Fruit fly (Drosophila melanogaster) whole organism, embryonic: ENCODE data around the gene CG5973.

Source experiments
- C15 ChIP-seq: fragments of 200-800 bp; sonication (Bioruptor generic); IDR thresholded peaks from 3 replicates; pipeline ENCODE4 v1.3.6; 2022; ENCODE audit warnings: missing biosample characterization, missing genetic modification characterization
- CG10959 ChIP-seq: fragments of 200-800 bp; sonication (Bioruptor generic); IDR thresholded peaks from 2 replicates; pipeline ENCODE4 v1.3.6; 2022; ENCODE audit warnings: missing biosample characterization, missing genetic modification characterization
- CG11456 ChIP-seq: fragments of 200-800 bp; sonication (Bioruptor generic); IDR thresholded peaks from 3 replicates; pipeline ENCODE4 v1.3.6; 2022; ENCODE audit warnings: missing biosample characterization, missing genetic modification characterization
- CG12155 ChIP-seq: fragments of 200-800 bp; sonication (Bioruptor generic); optimal IDR thresholded peaks from 3 replicates; lab custom pipeline; 2016; ENCODE audit warnings: missing biosample characterization, missing genetic modification characterization
- CG12299 ChIP-seq: fragments of 200-800 bp; sonication (Bioruptor generic); optimal IDR thresholded peaks from 2 replicates; lab custom pipeline; 2018; ENCODE audit warnings: missing biosample characterization, mild to moderate bottlenecking, missing genetic modification characterization
- CG14667 ChIP-seq: fragments of 200-800 bp; sonication (Bioruptor generic); IDR thresholded peaks from 2 replicates; pipeline ENCODE4 v1.3.6; 2022; ENCODE audit warnings: missing biosample characterization, missing genetic modification characterization
- CG14860 ChIP-seq: fragments of 200-800 bp; sonication (Bioruptor generic); IDR thresholded peaks from 3 replicates; pipeline ENCODE4 v1.3.6; 2022; ENCODE audit warnings: missing biosample characterization, missing genetic modification characterization; ENCODE audit not compliant: partially characterized antibody
- CG1602 ChIP-seq: fragments of 200-800 bp; sonication (Bioruptor generic); optimal IDR thresholded peaks from 3 replicates; lab custom pipeline; 2016; ENCODE audit warnings: missing biosample characterization, missing genetic modification characterization
- CG1603 ChIP-seq: fragments of 200-800 bp; sonication (Bioruptor generic); optimal IDR thresholded peaks from 2 replicates; lab custom pipeline; 2019; ENCODE audit warnings: missing biosample characterization, mild to moderate bottlenecking, missing genetic modification characterization, moderate library complexity
- CG1832 ChIP-seq: fragments of 200-800 bp; sonication (Bioruptor generic); optimal IDR thresholded peaks from 2 replicates; lab custom pipeline; 2017; ENCODE audit warnings: missing biosample characterization, mild to moderate bottlenecking, missing genetic modification characterization, inconsistent platforms
- CG31441 ChIP-seq: fragments of 200-800 bp; sonication (Bioruptor generic); IDR thresholded peaks from 2 replicates; pipeline ENCODE4 v1.3.6; 2022; ENCODE audit warnings: missing biosample characterization, missing genetic modification characterization
- CG43689 ChIP-seq: fragments of 200-800 bp; sonication (Bioruptor generic); IDR thresholded peaks from 2 replicates; pipeline ENCODE4 v1.3.6; 2022; ENCODE audit warnings: missing biosample characterization, missing genetic modification characterization
- CG6791 ChIP-seq: fragments of 200-800 bp; sonication (Bioruptor generic); IDR thresholded peaks from 3 replicates; pipeline ENCODE4 v1.3.6; 2022; ENCODE audit warnings: missing biosample characterization, missing genetic modification characterization; ENCODE audit not compliant: partially characterized antibody
- CG7928 ChIP-seq: fragments of 200-800 bp; sonication (Bioruptor generic); optimal IDR thresholded peaks from 2 replicates; lab custom pipeline; 2017; ENCODE audit warnings: missing biosample characterization, mild to moderate bottlenecking, missing genetic modification characterization
- CG9215 ChIP-seq: fragments of 200-800 bp; sonication (Bioruptor generic); IDR thresholded peaks from 2 replicates; pipeline ENCODE4 v1.3.6; 2022; ENCODE audit warnings: missing biosample characterization, missing genetic modification characterization
- D19B ChIP-seq: fragments of 200-800 bp; sonication (Bioruptor generic); optimal IDR thresholded peaks from 2 replicates; lab custom pipeline; 2017; ENCODE audit warnings: missing biosample characterization, mild to moderate bottlenecking, missing genetic modification characterization
- Dad ChIP-seq: fragments of 200-800 bp; sonication (Bioruptor generic); optimal IDR thresholded peaks from 3 replicates; lab custom pipeline; 2016; ENCODE audit warnings: missing biosample characterization, missing genetic modification characterization
- Deaf1 ChIP-seq: fragments of 200-800 bp; optimal IDR thresholded peaks from 3 replicates; lab custom pipeline; 2019; ENCODE audit warnings: missing biosample characterization, mild to moderate bottlenecking, missing genetic modification characterization, moderate library complexity
- Drgx ChIP-seq: fragments of 200-800 bp; sonication (Bioruptor generic); IDR thresholded peaks from 2 replicates; pipeline ENCODE4 v1.3.6; 2022; ENCODE audit warnings: missing biosample characterization, missing genetic modification characterization
- Fer2 ChIP-seq: fragments of 200-800 bp; sonication (Bioruptor generic); optimal IDR thresholded peaks from 2 replicates; lab custom pipeline; 2018; ENCODE audit warnings: missing biosample characterization, mild to moderate bottlenecking, missing genetic modification characterization, moderate library complexity
- HLH4C ChIP-seq: fragments of 200-800 bp; sonication (Bioruptor generic); IDR thresholded peaks from 3 replicates; pipeline ENCODE4 v1.3.6; 2022; ENCODE audit warnings: missing biosample characterization, missing genetic modification characterization; ENCODE audit not compliant: partially characterized antibody
- Hand ChIP-seq: fragments of 200-800 bp; sonication (Bioruptor generic); optimal IDR thresholded peaks from 2 replicates; lab custom pipeline; 2017; ENCODE audit warnings: mild to moderate bottlenecking, missing biosample characterization, missing genetic modification reagents, missing genetic modification characterization
- NC2α ChIP-seq: fragments of 200-800 bp; sonication (Bioruptor generic); optimal IDR thresholded peaks from 2 replicates; lab custom pipeline; 2016; ENCODE audit warnings: missing biosample characterization, missing genetic modification characterization
- Scr ChIP-seq: fragments of 200-800 bp; sonication (Bioruptor generic); IDR thresholded peaks from 2 replicates; pipeline ENCODE4 v1.3.6; 2022; ENCODE audit warnings: missing biosample characterization, missing genetic modification characterization; ENCODE audit not compliant: partially characterized antibody
- Sry-β ChIP-seq: fragments of 200-800 bp; sonication (Bioruptor generic); optimal IDR thresholded peaks from 2 replicates; lab custom pipeline; 2018; ENCODE audit warnings: missing biosample characterization, mild to moderate bottlenecking, missing genetic modification characterization, moderate library complexity
- Xbp1 ChIP-seq: fragments of 200-800 bp; sonication (Bioruptor generic); optimal IDR thresholded peaks from 3 replicates; lab custom pipeline; 2016; ENCODE audit warnings: missing biosample characterization, mild to moderate bottlenecking, missing genetic modification characterization
- YL-1 ChIP-seq: fragments of 200-800 bp; sonication (Bioruptor generic); optimal IDR thresholded peaks from 3 replicates; lab custom pipeline; 2017; ENCODE audit warnings: missing biosample characterization, mild to moderate bottlenecking, missing genetic modification characterization
- chif ChIP-seq, 2 experiments: fragments of 200-800 bp; sonication (Bioruptor generic); optimal IDR thresholded peaks; 3 replicates each; lab custom pipeline; 2016; ENCODE audit warnings: missing biosample characterization in 2 of 2, missing genetic modification characterization in 2 of 2
- dmrt99B ChIP-seq: fragments of 200-800 bp; sonication (Bioruptor generic); optimal IDR thresholded peaks from 2 replicates; lab custom pipeline; 2018; ENCODE audit warnings: missing biosample characterization, mild to moderate bottlenecking, missing genetic modification characterization, moderate library complexity
- emc ChIP-seq: fragments of 200-800 bp; sonication (Bioruptor generic); optimal IDR thresholded peaks from 2 replicates; lab custom pipeline; 2016; ENCODE audit warnings: missing biosample characterization, missing genetic modification characterization
- fd3F ChIP-seq: fragments of 200-800 bp; sonication (Bioruptor generic); optimal IDR thresholded peaks from 2 replicates; lab custom pipeline; 2018; ENCODE audit warnings: missing biosample characterization, mild to moderate bottlenecking, missing genetic modification characterization, moderate library complexity
- gce ChIP-seq: fragments of 200-800 bp; sonication (Bioruptor generic); IDR thresholded peaks from 3 replicates; pipeline ENCODE4 v1.3.6; 2022; ENCODE audit warnings: missing biosample characterization, missing genetic modification characterization
- grau ChIP-seq: fragments of 200-800 bp; optimal IDR thresholded peaks from 3 replicates; lab custom pipeline; 2019; ENCODE audit warnings: missing biosample characterization, mild to moderate bottlenecking, missing genetic modification characterization, moderate library complexity
- hkb ChIP-seq, 2 experiments: fragments of 200-800 bp in 1 of 2; fragments of >200 bp in 1 of 2; sonication (Bioruptor generic) in 1 of 2; IDR thresholded peaks in 1 of 2; optimal IDR thresholded peaks in 1 of 2; 2 replicates each; pipeline versions ENCODE4 v1.3.6 to Lab custom; 2017 to 2022; ENCODE audit warnings: missing biosample characterization in 1 of 2, missing genetic modification characterization in 1 of 2
- kah ChIP-seq: fragments of 200-800 bp; sonication (Bioruptor generic); optimal IDR thresholded peaks from 2 replicates; lab custom pipeline; 2018; ENCODE audit warnings: missing biosample characterization, mild to moderate bottlenecking, missing genetic modification characterization
- kay ChIP-seq: fragments of 200-800 bp; sonication (Bioruptor generic); optimal IDR thresholded peaks from 2 replicates; lab custom pipeline; 2016; ENCODE audit warnings: missing biosample characterization, missing genetic modification characterization
- lov ChIP-seq, 2 experiments: fragments of 200-800 bp in 1 of 2; fragments of >200 bp in 1 of 2; sonication (Bioruptor generic) in 1 of 2; IDR thresholded peaks in 1 of 2; optimal IDR thresholded peaks in 1 of 2; 2 replicates in 1 of 2; 3 replicates in 1 of 2; pipeline versions ENCODE4 v1.3.6 to Lab custom; 2017 to 2022; ENCODE audit warnings: missing biosample characterization in 1 of 2, missing genetic modification characterization in 1 of 2
- sc ChIP-seq, 3 experiments: fragments of >200 bp in 2 of 3; fragments of 200-800 bp in 1 of 3; sonication (Bioruptor generic) in 1 of 3; optimal IDR thresholded peaks; 2 replicates in 2 of 3; 3 replicates in 1 of 3; lab custom pipeline; 2017; ENCODE audit warnings: mild to moderate bottlenecking in 1 of 3, missing biosample characterization in 1 of 3, missing genetic modification characterization in 1 of 3, missing genetic modification reagents in 1 of 3
- shn ChIP-seq: fragments of 200-800 bp; sonication (Bioruptor generic); optimal IDR thresholded peaks from 3 replicates; lab custom pipeline; 2016; ENCODE audit warnings: missing biosample characterization, missing genetic modification characterization
- sim ChIP-seq: fragments of 200-800 bp; sonication (Bioruptor generic); IDR thresholded peaks from 2 replicates; pipeline ENCODE4 v1.3.6; 2022; ENCODE audit warnings: missing biosample characterization, missing genetic modification characterization
- sna ChIP-seq: fragments of 200-800 bp; sonication (Bioruptor generic); IDR thresholded peaks from 2 replicates; pipeline ENCODE4 v1.3.6; 2022; ENCODE audit warnings: missing biosample characterization, missing genetic modification characterization; ENCODE audit not compliant: partially characterized antibody
- tll ChIP-seq, 2 experiments: fragments of 200-800 bp in 1 of 2; fragments of >200 bp in 1 of 2; sonication (Bioruptor generic) in 1 of 2; optimal IDR thresholded peaks; 2 replicates each; lab custom pipeline; 2017 to 2019; ENCODE audit warnings: missing biosample characterization in 2 of 2, missing genetic modification characterization in 2 of 2, mild to moderate bottlenecking in 1 of 2, moderate library complexity in 1 of 2
- tna ChIP-seq: fragments of 200-800 bp; sonication (Bioruptor generic); IDR thresholded peaks from 2 replicates; pipeline ENCODE4 v1.3.6; 2022; ENCODE audit warnings: missing biosample characterization, missing genetic modification characterization; ENCODE audit not compliant: partially characterized antibody
- trem ChIP-seq: fragments of 200-800 bp; optimal IDR thresholded peaks from 3 replicates; lab custom pipeline; 2019; ENCODE audit warnings: missing biosample characterization, mild to moderate bottlenecking, missing genetic modification characterization, moderate library complexity
- ttk ChIP-seq: fragments of 200-800 bp; sonication (Bioruptor generic); IDR thresholded peaks from 2 replicates; pipeline ENCODE4 v2.1.2; 2022; ENCODE audit warnings: missing biosample characterization, missing genetic modification characterization
- usp ChIP-seq: fragments of >200 bp; optimal IDR thresholded peaks from 2 replicates; lab custom pipeline; 2017; ENCODE audit warnings: missing biosample characterization, missing genetic modification characterization
- z ChIP-seq: fragments of 200-800 bp; sonication (Bioruptor generic); IDR thresholded peaks from 3 replicates; pipeline ENCODE4 v1.3.6; 2022; ENCODE audit warnings: missing biosample characterization, missing genetic modification characterization

CG5973 gene

DNA sequence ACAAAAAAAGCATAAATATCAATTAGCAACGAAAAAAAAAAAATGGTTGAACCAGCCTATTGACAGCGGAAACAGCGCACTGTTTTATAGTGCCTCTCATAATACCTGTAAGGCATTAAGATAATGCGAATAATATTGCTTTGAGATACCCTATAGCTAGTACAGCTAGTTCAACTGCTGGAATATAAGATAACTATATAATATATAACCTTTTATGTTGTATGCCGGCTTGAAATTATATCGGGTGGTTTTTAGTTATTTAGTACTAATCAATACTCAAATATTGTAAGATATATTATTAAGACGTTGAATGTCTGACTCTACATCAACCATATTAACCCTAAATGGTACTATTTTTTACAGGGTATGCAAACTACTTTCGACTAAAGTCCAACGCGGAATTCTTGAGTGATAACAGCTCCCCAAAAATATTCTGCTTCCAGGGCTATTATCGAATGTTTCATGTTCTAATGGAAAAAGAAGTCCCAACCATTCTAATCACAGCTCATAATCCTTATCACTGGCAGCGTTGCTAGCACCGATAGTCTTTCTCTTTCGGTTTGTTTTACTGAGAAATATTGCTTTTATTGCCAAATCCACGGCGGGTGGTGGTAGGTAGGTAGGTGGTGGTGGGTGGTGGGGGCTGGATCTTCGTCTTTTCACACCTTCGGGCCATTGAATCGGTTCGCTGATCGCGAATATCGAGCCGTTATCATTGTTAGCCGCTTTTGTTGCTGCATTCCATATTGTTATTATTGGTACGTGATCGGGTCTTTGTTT, 3.1 kb upstream of the CG5973 start (continued):
- TF ChIP-seq CG6791 (GFP tag; lab: Robert Waterston, UW) (no peak), NC2α (GFP tag; lab: Kevin White, UChicago) (no peak), CG43689 (GFP tag; lab: Robert Waterston, UW) (0 out of 2 replicates have a peak, but pooled peaks have one; percentile 24), grau (tag; lab: Kevin White, UChicago) (peak; percentile 86), tna (GFP tag; lab: Robert Waterston, UW) (no peak), D19B (GFP tag; lab: Kevin White, UChicago) (peak; percentile 94), Dad (no peak), CG10959 (GFP tag; lab: Robert Waterston, UW) (peak; percentile 38; the same call in 1 of the 2 replicates), sna (GFP tag; lab: Robert Waterston, UW) (no peak), HLH4C (GFP tag; lab: Robert Waterston, UW) (no peak), Deaf1 (peak; percentile 88), kay (GFP tag; lab: Kevin White, UChicago) (no peak), dmrt99B (tag; lab: Kevin White, UChicago) (peak; percentile 82), YL-1 (no peak), shn (GFP tag; lab: Kevin White, UChicago) (no peak), CG9215 (GFP tag; lab: Robert Waterston, UW) (peak; percentile 73), CG7928 (peak; percentile 12), Fer2 (tag; lab: Kevin White, UChicago) (peak; percentile 23), fd3F (GFP tag; lab: Kevin White, UChicago) (peak; percentile 76), gce (GFP tag; lab: Robert Waterston, UW) (peak; percentile 47; the same call in 1 of the 3 replicates), Drgx (GFP tag; lab: Robert Waterston, UW) (peak; percentile 53; the same call in 1 of the 2 replicates), chif (GFP tag; optimal IDR thresholded peaks at IDR 0.05; lab: Kevin White, UChicago) (no peak), lov (optimal IDR thresholded peaks at IDR 0.05; lab: Kevin White, UChicago) (no peak), lov (GFP tag; IDR thresholded peaks at IDR 0.05; lab: Robert Waterston, UW) (no peak), kah (GFP tag; lab: Kevin White, UChicago) (no peak), Hand (GFP tag; lab: Kevin White, UChicago) (peak; percentile 88), z (no peak), hkb (optimal IDR thresholded peaks at IDR 0.05; lab: Kevin White, UChicago) (no peak), hkb (GFP tag; IDR thresholded peaks at IDR 0.05; lab: Robert Waterston, UW) (peak; percentile 87), CG11456 (peak; percentile 90), CG14860 (GFP tag; lab: Robert Waterston, UW) (no peak), trem (tag; lab: Kevin White, UChicago) (no peak), sc (optimal IDR thresholded peaks at IDR 0.05; lab: Kevin White, UChicago) (no peak), sc (GFP tag; optimal IDR thresholded peaks at IDR 0.05; lab: Kevin White, UChicago) (peak; percentile 22), Xbp1 (GFP tag; lab: Kevin White, UChicago) (peak; percentile 59), CG12155 (GFP tag; lab: Kevin White, UChicago) (peak; percentile 21), CG1603 (tag; lab: Kevin White, UChicago) (peak; percentile 49), CG14667 (GFP tag; lab: Robert Waterston, UW) (peak; percentile 33; the same call in 1 of the 2 replicates), C15 (GFP tag; lab: Robert Waterston, UW) (peak; percentile 75; the same call in 2 of the 3 replicates), Sry-β (GFP tag; lab: Kevin White, UChicago) (no peak), CG1832 (GFP tag; lab: Kevin White, UChicago) (no peak), tll (GFP tag; optimal IDR thresholded peaks at IDR 0.05; lab: Kevin White, UChicago) (no peak), CG12299 (tag; lab: Kevin White, UChicago) (peak; percentile 85), CG31441 (GFP tag; lab: Robert Waterston, UW) (peak; percentile 52), sim (GFP tag; lab: Robert Waterston, UW) (no peak), emc (peak; percentile 3), usp (GFP tag; lab: Kevin White, UChicago) (no peak), ttk (GFP tag; lab: Robert Waterston, UW) (peak; percentile 75), Scr (GFP tag; lab: Robert Waterston, UW) (no peak), CG1602 (peak; percentile 13)
